Fruit fly (Drosophila melanogaster) whole organism, embryonic: ENCODE results near the gene Drsl2.

Experiments
- CG13624 ChIP-seq: fragments of 200-800 bp; sonication (Bioruptor generic); optimal IDR thresholded peaks from 2 replicates; lab custom pipeline; 2016; ENCODE audit warnings: missing biosample characterization, missing genetic modification characterization
- CG9437 ChIP-seq: fragments of 200-800 bp; sonication (Bioruptor generic); optimal IDR thresholded peaks from 2 replicates; lab custom pipeline; 2018; ENCODE audit warnings: missing biosample characterization, mild to moderate bottlenecking, missing genetic modification characterization
- p53 ChIP-seq: fragments of 200-800 bp; sonication (Bioruptor generic); optimal IDR thresholded peaks from 2 replicates; lab custom pipeline; 2016; ENCODE audit warnings: missing biosample characterization, missing genetic modification characterization

dm6 chr3L:3304740-3305139 lies 9.4 kb upstream of the Drsl2 start:
- no peak for TF ChIP-seq p53 (GFP tag; lab: Kevin White, UChicago)
- TF ChIP-seq CG13624: no peak
- no peak for TF ChIP-seq CG9437
